Fruit fly (Drosophila melanogaster) whole organism, pupa: Measurements from ENCODE around the gene Mst89B.

Experiments used
- CG10348 ChIP-seq: fragments of 200-800 bp; sonication (Bioruptor generic); IDR thresholded peaks from 2 replicates; pipeline ENCODE4 v1.3.6; 2022; ENCODE audit warnings: missing biosample characterization, missing genetic modification characterization
- CG12605 ChIP-seq: fragments of 200-800 bp; sonication (Bioruptor generic); IDR thresholded peaks from 2 replicates; pipeline ENCODE4 v1.3.6; 2022; ENCODE audit warnings: missing biosample characterization, missing genetic modification characterization
- CG13204 ChIP-seq: fragments of 200-800 bp; sonication (Bioruptor generic); optimal IDR thresholded peaks from 2 replicates; lab custom pipeline; 2018; ENCODE audit warnings: missing biosample characterization, mild to moderate bottlenecking, missing genetic modification characterization, moderate library complexity
- CG14655 ChIP-seq: fragments of 200-800 bp; sonication (Bioruptor generic); optimal IDR thresholded peaks from 3 replicates; lab custom pipeline; 2017; ENCODE audit warnings: mild to moderate bottlenecking, missing biosample characterization, missing genetic modification reagents, missing genetic modification characterization
- CG15710 ChIP-seq: fragments of 200-800 bp; sonication (Bioruptor generic); optimal IDR thresholded peaks from 2 replicates; lab custom pipeline; 2018; ENCODE audit warnings: missing biosample characterization, mild to moderate bottlenecking, missing genetic modification characterization, moderate library complexity
- CG17806 ChIP-seq: fragments of 200-800 bp; sonication (Bioruptor generic); optimal IDR thresholded peaks from 2 replicates; lab custom pipeline; 2018; ENCODE audit warnings: missing biosample characterization, mild to moderate bottlenecking, missing genetic modification characterization, moderate library complexity
- CG32121 ChIP-seq: fragments of 200-800 bp; sonication (Bioruptor generic); IDR thresholded peaks from 2 replicates; pipeline ENCODE4 v1.3.6; 2022; ENCODE audit warnings: missing biosample characterization, missing genetic modification characterization
- CG34367 ChIP-seq: fragments of 200-800 bp; sonication (Bioruptor generic); optimal IDR thresholded peaks from 2 replicates; lab custom pipeline; 2018; ENCODE audit warnings: missing biosample characterization, mild to moderate bottlenecking, missing genetic modification characterization
- CG4496 ChIP-seq: fragments of 200-800 bp; sonication (Bioruptor generic); IDR thresholded peaks from 3 replicates; pipeline ENCODE4 v1.3.6; 2022; ENCODE audit warnings: missing biosample characterization, missing genetic modification characterization
- CG8159 ChIP-seq: fragments of 200-800 bp; sonication (Bioruptor generic); optimal IDR thresholded peaks from 3 replicates; lab custom pipeline; 2018; ENCODE audit warnings: missing biosample characterization, mild to moderate bottlenecking, missing genetic modification characterization, moderate library complexity
- CG8301 ChIP-seq: fragments of 200-800 bp; sonication (Bioruptor generic); optimal IDR thresholded peaks from 2 replicates; lab custom pipeline; 2018; ENCODE audit warnings: missing biosample characterization, mild to moderate bottlenecking, missing genetic modification characterization
- CG9948 ChIP-seq: fragments of 200-800 bp; sonication (Bioruptor generic); optimal IDR thresholded peaks from 2 replicates; lab custom pipeline; 2018; ENCODE audit warnings: missing biosample characterization, mild to moderate bottlenecking, missing genetic modification characterization, moderate library complexity
- D1 ChIP-seq: fragments of 200-800 bp; sonication (Bioruptor generic); optimal IDR thresholded peaks from 2 replicates; lab custom pipeline; 2018; ENCODE audit warnings: missing biosample characterization, mild to moderate bottlenecking, missing genetic modification characterization, moderate library complexity
- EcR ChIP-seq: fragments of 200-800 bp; sonication (Bioruptor generic); optimal IDR thresholded peaks from 3 replicates; lab custom pipeline; 2019; ENCODE audit warnings: missing biosample characterization, missing genetic modification characterization, mild to moderate bottlenecking, moderate library complexity, missing genetic modification reagents
- Ets98B ChIP-seq: fragments of 200-800 bp; sonication (Bioruptor generic); IDR thresholded peaks from 2 replicates; pipeline ENCODE4 v1.3.6; 2022; ENCODE audit warnings: missing biosample characterization, missing genetic modification characterization
- Pif1A ChIP-seq: fragments of 200-800 bp; sonication (Bioruptor generic); optimal IDR thresholded peaks from 3 replicates; lab custom pipeline; 2016; ENCODE audit warnings: missing biosample characterization, missing genetic modification characterization
- Pif1B ChIP-seq: fragments of 200-800 bp; sonication (Bioruptor generic); optimal IDR thresholded peaks from 3 replicates; lab custom pipeline; 2016; ENCODE audit warnings: missing biosample characterization, missing genetic modification characterization
- Snoo ChIP-seq: fragments of 200-800 bp; sonication (Bioruptor generic); optimal IDR thresholded peaks from 3 replicates; lab custom pipeline; 2017; ENCODE audit warnings: missing biosample characterization, mild to moderate bottlenecking, missing genetic modification characterization, inconsistent platforms
- fd96Ca ChIP-seq: fragments of 200-800 bp; sonication (Bioruptor generic); IDR thresholded peaks from 3 replicates; pipeline ENCODE4 v1.3.6; 2022; ENCODE audit warnings: missing biosample characterization, missing genetic modification characterization
- gl ChIP-seq: fragments of 200-800 bp; sonication (Bioruptor generic); optimal IDR thresholded peaks from 2 replicates; lab custom pipeline; 2018; ENCODE audit warnings: missing biosample characterization, mild to moderate bottlenecking, missing genetic modification characterization
- rn ChIP-seq: fragments of 200-800 bp; sonication (Bioruptor generic); IDR thresholded peaks from 2 replicates; pipeline ENCODE4 v1.3.6; 2022; ENCODE audit warnings: missing biosample characterization, missing genetic modification characterization

Mst89B gene

dm6 chr3R:16241102-16241779, 25.6 kb upstream of the Mst89B start:
- no peak for TF ChIP-seq Pif1A
- TF ChIP-seq CG13204 (GFP tag; lab: Kevin White, UChicago), result peak; percentile 97
- TF ChIP-seq EcR (GFP tag; lab: Kevin White, UChicago), result peak; percentile 90
- no peak for TF ChIP-seq CG12605 (GFP tag; lab: Robert Waterston, UW)
- no peak for TF ChIP-seq rn (GFP tag; lab: Robert Waterston, UW)
- TF ChIP-seq CG15710 (tag; lab: Kevin White, UChicago), result peak; percentile 21
- TF ChIP-seq CG14655, result peak; percentile 25
- peak; percentile 47 for TF ChIP-seq CG8159 (tag; lab: Kevin White, UChicago)
- TF ChIP-seq gl, result peak; percentile 33

- TF ChIP-seq CG8159 (tag; lab: Kevin White, UChicago), result peak; percentile 41
- peak; percentile 35 for TF ChIP-seq CG14655
- no peak for TF ChIP-seq CG8301
- TF ChIP-seq CG4496, result no peak
- TF ChIP-seq rn (GFP tag; lab: Robert Waterston, UW), result no peak
- TF ChIP-seq CG12605 (GFP tag; lab: Robert Waterston, UW), result no peak
- peak; percentile 26 for TF ChIP-seq Snoo (tag; lab: Kevin White, UChicago)
- no peak for TF ChIP-seq CG15710 (tag; lab: Kevin White, UChicago)
- no peak for TF ChIP-seq gl
- no peak for TF ChIP-seq D1 (tag; lab: Kevin White, UChicago)
- TF ChIP-seq fd96Ca (GFP tag; lab: Robert Waterston, UW), result no peak
- TF ChIP-seq CG9948, result no peak
- no peak for TF ChIP-seq CG10348 (GFP tag; lab: Robert Waterston, UW)
- TF ChIP-seq, all 21 proteins: peak for 3
These were observed 25.0 kb upstream of the Mst89B start for dm6 chr3R:16241822-16242221.

- TF ChIP-seq CG17806 (tag; lab: Kevin White, UChicago), result no peak
- TF ChIP-seq Pif1B (GFP tag; lab: Kevin White, UChicago), result peak; percentile 66
- peak; percentile 15 for TF ChIP-seq CG15710 (tag; lab: Kevin White, UChicago)
- peak; percentile 7 for TF ChIP-seq CG8301
- TF ChIP-seq CG10348 (GFP tag; lab: Robert Waterston, UW), result no peak
- no peak for TF ChIP-seq CG14655
- TF ChIP-seq CG13204 (GFP tag; lab: Kevin White, UChicago), result peak; percentile 97
- TF ChIP-seq CG4496, result no peak
- TF ChIP-seq fd96Ca (GFP tag; lab: Robert Waterston, UW), result no peak
- TF ChIP-seq Pif1A, result peak; percentile 71
- TF ChIP-seq CG32121, result no peak
- peak; percentile 37 for TF ChIP-seq Snoo (tag; lab: Kevin White, UChicago)
- no peak for TF ChIP-seq D1 (tag; lab: Kevin White, UChicago)
- TF ChIP-seq EcR (GFP tag; lab: Kevin White, UChicago), result peak; percentile 96
- TF ChIP-seq rn (GFP tag; lab: Robert Waterston, UW), result no peak
- TF ChIP-seq CG9948, result peak; percentile 20
- no peak for TF ChIP-seq CG12605 (GFP tag; lab: Robert Waterston, UW)
- no peak for TF ChIP-seq Ets98B (GFP tag; lab: Robert Waterston, UW)
- peak; percentile 64 for TF ChIP-seq gl
- TF ChIP-seq CG34367 (tag; lab: Kevin White, UChicago), result peak; percentile 15
- TF ChIP-seq CG8159 (tag; lab: Kevin White, UChicago), result peak; percentile 33
- TF ChIP-seq, all 21 proteins: peak for 11
These were observed 24.3 kb upstream of the Mst89B start for dm6 chr3R:16242461-16242934.

- TF ChIP-seq CG32121 (no peak; the same call in 1 of the 2 replicates), CG4496 (0 out of 3 replicates have a peak, but pooled peaks have one; percentile 8), CG8159 (tag; lab: Kevin White, UChicago) (no peak), CG9948 (peak; percentile 11), Pif1B (GFP tag; lab: Kevin White, UChicago) (no peak), rn (GFP tag; lab: Robert Waterston, UW) (no peak), Pif1A (peak; percentile 4), CG17806 (tag; lab: Kevin White, UChicago) (no peak), CG10348 (GFP tag; lab: Robert Waterston, UW) (no peak), Snoo (tag; lab: Kevin White, UChicago) (no peak), EcR (GFP tag; lab: Kevin White, UChicago) (no peak), CG13204 (GFP tag; lab: Kevin White, UChicago) (peak; percentile 18), CG14655 (peak; percentile 55), CG8301 (peak; percentile 26), CG34367 (tag; lab: Kevin White, UChicago) (no peak), CG15710 (tag; lab: Kevin White, UChicago) (peak; percentile 12), gl (no peak), D1 (tag; lab: Kevin White, UChicago) (no peak), Ets98B (GFP tag; lab: Robert Waterston, UW) (no peak; the same call in 1 of the 2 replicates), fd96Ca (GFP tag; lab: Robert Waterston, UW) (peak; percentile 35; the same call in 1 of the 3 replicates), CG12605 (GFP tag; lab: Robert Waterston, UW) (no peak; the same call in 1 of the 2 replicates)
- TF ChIP-seq, all 21 proteins: peak for 8
These were observed 22.4 kb upstream of the Mst89B start for dm6 chr3R:16244241-16244977.
